Worm (Caenorhabditis elegans) whole organism, young adult: Measurements from ENCODE around the gene sdz-15.

Experiments used
- ceh-58 ChIP-seq: fragments of 200-800 bp; sonication (Bioruptor generic); IDR thresholded peaks from 2 replicates; pipeline ENCODE4 v1.3.6; 2022; ENCODE audit warnings: missing genetic modification characterization, missing compliant biosample characterization
- pha-4 ChIP-seq: fragments of 150-350 bp; sonication (generic microtip); optimal IDR thresholded peaks from 2 replicates; lab custom pipeline; 2014; ENCODE audit warnings: missing biosample characterization, missing genetic modification reagents, missing genetic modification characterization

DNA sequence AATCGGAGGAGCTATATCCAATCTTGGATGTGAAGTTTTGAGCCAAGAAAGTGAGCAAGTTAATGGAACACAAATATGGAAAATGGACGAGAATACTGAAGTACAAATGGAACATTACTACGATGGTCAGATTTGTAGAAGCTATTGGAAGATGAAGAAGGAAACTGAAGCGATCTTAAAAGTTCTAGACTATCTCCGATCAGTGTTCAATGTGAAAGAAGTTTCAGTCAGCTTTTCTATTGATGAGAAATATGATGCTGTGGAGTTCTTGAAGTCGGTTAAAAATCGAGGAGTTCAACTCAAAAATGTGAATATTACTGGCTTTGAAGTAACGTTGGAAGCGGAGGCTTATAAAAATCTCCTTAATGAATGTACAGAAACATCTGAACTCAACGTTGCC, 826 bp downstream of the sdz-15 start:
- TF ChIP-seq ceh-58 (GFP tag; lab: Robert Waterston, UW) (no peak), pha-4 (tag; lab: Kevin White, UChicago) (no peak)
